Fruit fly (Drosophila melanogaster): ENCODE data around the gene Ntl.

DNA sequence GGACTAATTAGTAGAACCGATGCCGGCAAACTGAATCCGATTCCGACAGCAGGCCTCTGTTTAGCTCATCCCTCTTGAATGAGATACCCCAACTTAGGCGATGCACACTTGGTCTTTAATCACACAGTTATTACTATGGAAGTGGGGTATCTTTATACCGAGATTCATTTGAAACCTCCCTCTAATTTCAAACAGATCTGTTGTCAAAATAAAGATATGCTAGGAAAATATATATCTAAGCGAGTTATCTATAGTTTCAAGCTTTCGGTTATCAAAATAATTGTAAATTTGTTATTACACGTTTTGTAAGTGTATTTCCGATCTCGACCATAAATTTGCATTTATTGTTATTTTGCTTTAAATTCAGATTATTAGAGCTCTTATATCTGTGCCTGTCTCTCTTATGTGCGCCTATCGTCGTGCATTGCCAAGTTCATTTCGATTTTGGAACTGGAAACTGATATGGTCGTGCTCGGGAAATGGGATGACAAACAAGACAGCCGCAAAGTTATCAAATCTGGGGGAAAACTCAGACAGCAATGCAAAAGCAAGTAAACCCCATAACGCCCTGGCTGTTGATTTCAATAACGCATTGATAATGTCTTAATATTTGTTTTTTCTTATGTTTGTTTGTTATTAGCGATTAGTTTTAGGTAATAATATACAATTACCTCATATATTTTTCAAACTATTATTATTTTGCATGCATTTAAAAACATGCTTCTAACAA lies 15.8 kb downstream of the Ntl start, which contains the start of gene CG13795:
- TF ChIP-seq pan (optimal IDR thresholded peaks at IDR 0.05), result no peak
- no peak for TF ChIP-seq CG8478 (optimal IDR thresholded peaks at IDR 0.05)
- no peak for TF ChIP-seq psq (optimal IDR thresholded peaks at IDR 0.05)
